Fruit fly (Drosophila melanogaster): Measurements from ENCODE around the gene Pgam5.

Gene Pgam5

DNA sequence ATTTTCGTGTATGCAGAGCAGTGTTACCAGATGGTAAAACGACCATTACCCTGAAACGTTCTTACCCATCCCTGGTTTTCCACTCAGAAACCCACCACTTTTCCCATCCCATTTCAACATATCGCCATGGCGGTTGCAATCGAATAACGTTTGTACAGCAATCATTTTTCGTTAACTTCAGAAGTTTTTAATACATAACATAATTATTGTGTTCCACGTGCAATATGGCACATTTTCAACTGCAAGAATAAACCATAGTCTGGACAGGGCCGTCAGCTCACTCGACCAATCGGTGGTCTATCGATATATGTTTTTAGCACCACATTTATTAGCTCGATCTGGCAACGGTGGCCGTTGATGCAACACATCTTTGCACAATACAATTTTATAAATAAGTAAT is 16.6 kb upstream of the Pgam5 start, which contains the start of the genes trr and mRpL16 (continued):
- no peak for TF ChIP-seq danr (GFP tag; IDR thresholded peaks at IDR 0.05)
- peak; percentile 58 for TF ChIP-seq inv (GFP tag; IDR thresholded peaks at IDR 0.05; ENCODE audit: partially characterized antibody)
- TF ChIP-seq Meics (GFP tag; optimal IDR thresholded peaks at IDR 0.05) = no peak
- TF ChIP-seq CG9797 (GFP tag; optimal IDR thresholded peaks at IDR 0.05) = peak; percentile 84
- TF ChIP-seq CG6791 (GFP tag; IDR thresholded peaks at IDR 0.05; ENCODE audit: partially characterized antibody) = peak; percentile 60
- no peak for TF ChIP-seq CG8944 (GFP tag; optimal IDR thresholded peaks at IDR 0.05)
- no peak for TF ChIP-seq CG32767 (GFP tag; IDR thresholded peaks at IDR 0.05)
- TF ChIP-seq slou (GFP tag; optimal IDR thresholded peaks at IDR 0.05) = no peak
- TF ChIP-seq lilli (GFP tag; optimal IDR thresholded peaks at IDR 0.05) = peak; percentile 49
- TF ChIP-seq CG30020 (tag; optimal IDR thresholded peaks at IDR 0.05) = peak; percentile 93
- TF ChIP-seq CG6175 (GFP tag; IDR thresholded peaks at IDR 0.05) = peak; percentile 92
- 0 out of 2 replicates have a peak, but pooled peaks have one; percentile 36 for TF ChIP-seq CG6689 (GFP tag; IDR thresholded peaks at IDR 0.05)
- no peak for TF ChIP-seq CG16815 (GFP tag; optimal IDR thresholded peaks at IDR 0.05)
- peak; percentile 58 for TF ChIP-seq CG7786 (GFP tag; optimal IDR thresholded peaks at IDR 0.05)
- no peak for TF ChIP-seq Lhr (GFP tag; optimal IDR thresholded peaks at IDR 0.05)
- TF ChIP-seq CG18619 (GFP tag; optimal IDR thresholded peaks at IDR 0.05) = no peak
- peak; percentile 33; the same call in 1 of the 2 replicates for TF ChIP-seq lmd (GFP tag; IDR thresholded peaks at IDR 0.05)
- no peak for TF ChIP-seq CG18476 (GFP tag; optimal IDR thresholded peaks at IDR 0.05)
- no peak for TF ChIP-seq ara (GFP tag; IDR thresholded peaks at IDR 0.05)
- peak; percentile 22 for TF ChIP-seq CG9609 (GFP tag; optimal IDR thresholded peaks at IDR 0.05)
- TF ChIP-seq CG4707 (GFP tag; optimal IDR thresholded peaks at IDR 0.05) = no peak
- peak; percentile 64 for TF ChIP-seq Abd-B (GFP tag; optimal IDR thresholded peaks at IDR 0.05)
- TF ChIP-seq CG1647 (GFP tag; optimal IDR thresholded peaks at IDR 0.05) = no peak
- TF ChIP-seq CG11504 (tag; optimal IDR thresholded peaks at IDR 0.05) = peak; percentile 90
- no peak for TF ChIP-seq NC2β (GFP tag; optimal IDR thresholded peaks at IDR 0.05)
- no peak for TF ChIP-seq Asciz (GFP tag; optimal IDR thresholded peaks at IDR 0.05)
- no peak for TF ChIP-seq toy (GFP tag; IDR thresholded peaks at IDR 0.05)
- no peak for TF ChIP-seq CG10462 (GFP tag; optimal IDR thresholded peaks at IDR 0.05)
- TF ChIP-seq gro (GFP tag; optimal IDR thresholded peaks at IDR 0.05) = no peak
- peak; percentile 49 for TF ChIP-seq jumu (GFP tag; optimal IDR thresholded peaks at IDR 0.05)
- TF ChIP-seq CoRest (tag; optimal IDR thresholded peaks at IDR 0.05) = peak; percentile 42
- TF ChIP-seq CG6272 (GFP tag; IDR thresholded peaks at IDR 0.05) = peak; percentile 45; the same call in 1 of the 2 replicates
- no peak for TF ChIP-seq odd (GFP tag; optimal IDR thresholded peaks at IDR 0.05)
- no peak for TF ChIP-seq CG2889 (GFP tag; IDR thresholded peaks at IDR 0.05)
- peak; percentile 45 for TF ChIP-seq Nf-YC (tag; optimal IDR thresholded peaks at IDR 0.05)
- TF ChIP-seq CG13894 (tag; optimal IDR thresholded peaks at IDR 0.05) = no peak
- peak; percentile 54; the same call in 2 of the 3 replicates for TF ChIP-seq HLH4C (GFP tag; IDR thresholded peaks at IDR 0.05; ENCODE audit: partially characterized antibody)
- TF ChIP-seq tna (GFP tag; IDR thresholded peaks at IDR 0.05; ENCODE audit: partially characterized antibody) = no peak
- TF ChIP-seq CG11560 (tag; IDR thresholded peaks at IDR 0.05) = peak; percentile 55; the same call in 1 of the 3 replicates
- no peak for TF ChIP-seq CG9437 (GFP tag; optimal IDR thresholded peaks at IDR 0.05)
- TF ChIP-seq Gug (GFP tag; IDR thresholded peaks at IDR 0.05) = peak; percentile 30; the same call in 1 of the 4 replicates
- peak; percentile 36 for TF ChIP-seq caup (GFP tag; optimal IDR thresholded peaks at IDR 0.05; ENCODE audit: severe bottlenecking)
- no peak for TF ChIP-seq CG8089 (GFP tag; optimal IDR thresholded peaks at IDR 0.05)
- no peak for TF ChIP-seq CG13296 (GFP tag; optimal IDR thresholded peaks at IDR 0.05)
- TF ChIP-seq Ets65A (GFP tag) = peak; percentile 86
- peak; percentile 20 for TF ChIP-seq chn (GFP tag; optimal IDR thresholded peaks at IDR 0.05)
- TF ChIP-seq ham (GFP tag; IDR thresholded peaks at IDR 0.05) = no peak
- TF ChIP-seq CG13624 (GFP tag; optimal IDR thresholded peaks at IDR 0.05) = peak; percentile 39
- TF ChIP-seq slp2 (GFP tag; optimal IDR thresholded peaks at IDR 0.05) = peak; percentile 33
- TF ChIP-seq CkIIα-i1 (GFP tag; IDR thresholded peaks at IDR 0.05) = no peak
- TF ChIP-seq prd (optimal IDR thresholded peaks at IDR 0.05) = no peak
- TF ChIP-seq prd (GFP tag; IDR thresholded peaks at IDR 0.05) = peak; percentile 58; the same call in 2 of the 3 replicates

All from whole organism, embryonic.